Worm (Caenorhabditis elegans) whole organism, L1 larva: ENCODE data around the gene K08D8.7.

Experiments used
- Y116A8C.19 ChIP-seq: sonication (generic microtip); optimal IDR thresholded peaks from 2 replicates; lab custom pipeline; 2016; ENCODE audit warnings: missing compliant biosample characterization, missing genetic modification characterization, borderline replicate concordance
- ama-1 ChIP-seq: fragments of 150-350 bp; optimal IDR thresholded peaks from 2 replicates; lab custom pipeline; 2014
- ceh-63 ChIP-seq: fragments of 200-800 bp; sonication (Bioruptor generic); optimal IDR thresholded peaks from 2 replicates; lab custom pipeline; 2018; ENCODE audit warnings: mild to moderate bottlenecking, missing genetic modification characterization, missing compliant biosample characterization
- efl-3 ChIP-seq: fragments of 200-800 bp; sonication (Bioruptor generic); optimal IDR thresholded peaks from 2 replicates; lab custom pipeline; 2018; ENCODE audit warnings: mild to moderate bottlenecking, missing genetic modification characterization, missing compliant biosample characterization
- egl-13 ChIP-seq: sonication (generic microtip); optimal IDR thresholded peaks from 2 replicates; lab custom pipeline; 2016; ENCODE audit warnings: missing genotype, missing genetic modification reagents, missing genetic modification characterization, missing compliant biosample characterization
- elt-2 ChIP-seq: sonication (generic microtip); optimal IDR thresholded peaks from 2 replicates; lab custom pipeline; 2016; ENCODE audit warnings: missing genetic modification characterization, mild to moderate bottlenecking, inconsistent platforms, missing compliant biosample characterization, missing genetic modification reagents
- fkh-4 ChIP-seq: sonication (generic microtip); optimal IDR thresholded peaks from 2 replicates; lab custom pipeline; 2016; ENCODE audit warnings: missing compliant biosample characterization, missing genetic modification characterization, borderline replicate concordance
- grh-1 ChIP-seq: fragments of 200-800 bp; sonication (Bioruptor generic); IDR thresholded peaks from 2 replicates; pipeline ENCODE4 v1.3.6; 2022; ENCODE audit warnings: missing genetic modification reagents, missing genetic modification characterization, missing compliant biosample characterization
- hlh-4 ChIP-seq: sonication (generic microtip); optimal IDR thresholded peaks from 2 replicates; lab custom pipeline; 2016; ENCODE audit warnings: mild to moderate bottlenecking, missing genetic modification characterization, missing compliant biosample characterization
- hpl-2 ChIP-seq: fragments of 150-350 bp; optimal IDR thresholded peaks from 2 replicates; lab custom pipeline; 2014; ENCODE audit warnings: missing biosample characterization, missing genetic modification reagents, missing genetic modification characterization
- jun-1 ChIP-seq: fragments of 150-350 bp; optimal IDR thresholded peaks from 2 replicates; lab custom pipeline; 2014; ENCODE audit warnings: missing biosample characterization, missing genetic modification reagents, missing genetic modification characterization
- lin-13 ChIP-seq: fragments of 150-350 bp; optimal IDR thresholded peaks from 2 replicates; lab custom pipeline; 2014; ENCODE audit warnings: missing biosample characterization, missing genetic modification reagents, missing genetic modification characterization
- lin-35 ChIP-seq, 2 experiments: fragments of 150-350 bp; optimal IDR thresholded peaks; 2 replicates each; lab custom pipeline; 2014; ENCODE audit warnings: missing biosample characterization in 2 of 2, missing genetic modification characterization in 2 of 2, missing genetic modification reagents in 2 of 2
- lir-3 ChIP-seq: sonication (generic microtip); optimal IDR thresholded peaks from 2 replicates; lab custom pipeline; 2016; ENCODE audit warnings: mild to moderate bottlenecking, missing genetic modification characterization, moderate library complexity, missing compliant biosample characterization; ENCODE audit not compliant: poor library complexity
- lsy-2 ChIP-seq, 2 experiments: fragments of 150-350 bp; optimal IDR thresholded peaks; 2 replicates each; lab custom pipeline; 2014; ENCODE audit warnings: missing biosample characterization in 2 of 2, missing genetic modification characterization in 2 of 2
- mdl-1 ChIP-seq, 2 experiments: fragments of 150-350 bp; optimal IDR thresholded peaks; 2 replicates each; lab custom pipeline; 2014 to 2017; ENCODE audit warnings: missing biosample characterization in 2 of 2, missing genetic modification characterization in 2 of 2, inconsistent platforms in 1 of 2
- mef-2 ChIP-seq: fragments of 150-350 bp; optimal IDR thresholded peaks from 2 replicates; lab custom pipeline; 2014; ENCODE audit warnings: missing biosample characterization, missing genetic modification characterization
- nhr-19 ChIP-seq: fragments of 200-800 bp; sonication (Bioruptor generic); conservative IDR thresholded peaks from 2 replicates; pipeline ENCODE4 v1.3.6; 2022; ENCODE audit warnings: missing genetic modification characterization, missing compliant biosample characterization
- nhr-20 ChIP-seq: sonication (generic microtip); optimal IDR thresholded peaks from 2 replicates; lab custom pipeline; 2016; ENCODE audit warnings: mild to moderate bottlenecking, missing genetic modification characterization, missing compliant biosample characterization
- nhr-47 ChIP-seq: sonication (generic microtip); optimal IDR thresholded peaks from 2 replicates; lab custom pipeline; 2016; ENCODE audit warnings: mild to moderate bottlenecking, missing genetic modification characterization, moderate library complexity, missing compliant biosample characterization
- nhr-85 ChIP-seq: sonication (generic microtip); peaks from one replicate; lab custom pipeline; 2016; ENCODE audit warnings: missing genetic modification characterization, inconsistent platforms, missing compliant biosample characterization
- pax-3 ChIP-seq: fragments of 200-800 bp; sonication (Bioruptor generic); optimal IDR thresholded peaks from 2 replicates; lab custom pipeline; 2018; ENCODE audit warnings: mild to moderate bottlenecking, missing genetic modification characterization, moderate library complexity, missing compliant biosample characterization
- pqm-1 ChIP-seq: sonication (generic microtip); optimal IDR thresholded peaks from 3 replicates; lab custom pipeline; 2017; ENCODE audit warnings: missing biosample characterization, missing genetic modification characterization
- snu-23 ChIP-seq: sonication (generic microtip); optimal IDR thresholded peaks from 2 replicates; lab custom pipeline; 2016; ENCODE audit warnings: missing genetic modification characterization, missing compliant biosample characterization
- unc-30 ChIP-seq: sonication (generic microtip); optimal IDR thresholded peaks from 2 replicates; lab custom pipeline; 2017; ENCODE audit warnings: missing biosample characterization, missing genetic modification characterization
- unc-98 ChIP-seq: fragments of 200-800 bp; sonication (Bioruptor generic); IDR thresholded peaks from 2 replicates; pipeline ENCODE4 v1.3.6; 2022; ENCODE audit warnings: missing genetic modification characterization, missing compliant biosample characterization
- xbp-1 ChIP-seq: sonication (generic microtip); optimal IDR thresholded peaks from 2 replicates; lab custom pipeline; 2016; ENCODE audit warnings: missing genetic modification characterization, missing compliant biosample characterization
- zag-1 ChIP-seq: fragments of 150-350 bp; optimal IDR thresholded peaks from 2 replicates; lab custom pipeline; 2014; ENCODE audit warnings: missing biosample characterization, missing genetic modification characterization
- ztf-11 ChIP-seq, 2 experiments: sonication (generic microtip); optimal IDR thresholded peaks; 2 replicates each; lab custom pipeline; 2016 to 2017; ENCODE audit warnings: missing genetic modification characterization in 2 of 2, missing biosample characterization in 1 of 2, missing compliant biosample characterization in 1 of 2

The K08D8.7 gene

DNA sequence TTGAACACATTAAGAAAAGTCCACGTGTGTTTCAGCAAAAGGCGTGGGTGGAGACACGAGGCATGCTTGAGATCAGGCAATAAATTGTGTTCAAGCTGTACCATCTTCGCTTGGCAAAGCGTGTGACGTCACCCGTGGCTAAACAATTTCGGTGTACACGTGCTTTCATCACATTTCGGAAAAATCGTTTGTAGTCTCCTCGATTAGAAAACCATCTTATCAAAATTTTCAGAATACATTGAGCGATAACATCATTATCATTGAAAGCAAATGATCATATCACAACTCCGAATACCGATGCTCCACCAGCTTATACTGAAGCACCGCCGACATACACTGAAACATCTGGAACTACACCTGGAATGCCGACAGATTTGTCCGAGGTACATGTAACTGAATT is 5.0 kb downstream of the K08D8.7 start:
- TF ChIP-seq elt-2 (tag; lab: Kevin White, UChicago) (peak; percentile 83), lin-35 (GFP tag; optimal IDR thresholded peaks at IDR 0.05; lab: Kevin White, UChicago) (peak in 1 of 2 experiments; percentile 15), hpl-2 (GFP tag; lab: Kevin White, UChicago) (no peak), nhr-47 (tag; lab: Kevin White, UChicago) (no peak)

DNA sequence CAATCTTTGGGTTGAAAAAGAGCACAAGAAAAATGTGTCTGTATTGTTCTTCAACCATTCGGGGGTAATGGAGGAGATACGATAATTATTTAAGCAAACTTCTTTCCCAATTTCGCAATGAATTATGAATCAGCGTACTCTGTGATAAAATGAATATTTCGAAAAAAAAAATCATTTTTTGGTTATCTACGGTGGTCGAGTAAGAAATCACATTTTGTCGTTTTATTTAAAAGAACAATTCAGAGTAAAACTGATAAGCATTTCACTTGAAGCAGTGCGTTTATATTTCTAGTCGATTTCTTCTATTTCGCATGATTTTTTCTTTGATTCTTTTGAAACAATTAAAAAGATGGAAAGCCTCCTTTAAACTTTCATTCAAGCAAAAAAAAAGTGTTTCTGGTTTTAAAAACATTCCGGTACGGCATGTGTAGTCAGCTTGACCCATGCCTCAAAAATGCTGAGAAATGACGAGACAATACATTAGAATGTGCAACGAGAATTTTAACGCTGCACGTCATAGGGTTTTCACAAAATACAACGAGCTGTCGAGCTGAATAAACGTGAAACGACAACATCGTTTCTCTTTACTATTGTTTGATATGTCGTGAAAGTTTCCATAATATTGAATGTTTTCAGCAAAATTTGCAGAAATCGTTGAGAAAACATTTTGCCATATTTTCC is 5.9 kb downstream of the K08D8.7 start, which contains the start of gene K08D8.2:
TSS of gene K08D8.2 (plus strand) at position 631 of the 681 bp plus-strand sequence.
- TF ChIP-seq elt-2 (tag; lab: Kevin White, UChicago) (peak; percentile 49), mdl-1 (tag; optimal IDR thresholded peaks at IDR 0.05; lab: Kevin White, UChicago) (no peak)

DNA sequence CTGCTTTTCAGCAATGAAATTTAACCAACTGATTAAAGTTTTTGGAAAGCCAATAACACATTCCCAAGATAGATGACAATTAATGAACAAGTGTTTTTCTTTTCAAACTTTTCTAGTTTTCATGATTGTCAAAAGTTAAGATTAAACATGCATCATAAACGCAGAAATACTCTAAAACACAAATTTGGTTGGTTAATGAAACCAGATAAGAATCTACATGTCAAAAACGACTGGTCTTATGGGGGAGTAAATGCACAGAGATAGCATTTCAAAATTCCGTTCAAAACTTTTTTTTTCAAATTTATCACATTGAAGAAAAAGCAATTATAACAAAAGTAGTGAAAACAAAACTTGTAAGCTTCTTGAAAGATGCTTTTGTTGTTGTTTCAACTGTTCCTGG is 7.1 kb downstream of the K08D8.7 start:
- no peak for TF ChIP-seq lin-13 (GFP tag; lab: Kevin White, UChicago)
- TF ChIP-seq pax-3 = no peak
- TF ChIP-seq nhr-20 (tag; lab: Kevin White, UChicago) = no peak
- no peak for TF ChIP-seq Y116A8C.19 (tag; lab: Kevin White, UChicago)
- no peak for TF ChIP-seq efl-3 (GFP tag; lab: Kevin White, UChicago)
- TF ChIP-seq mef-2 = no peak
- TF ChIP-seq lir-3 (tag; lab: Kevin White, UChicago) = no peak
- no peak for TF ChIP-seq ztf-11 (tag; optimal IDR thresholded peaks at IDR 0.05; lab: Kevin White, UChicago)

DNA sequence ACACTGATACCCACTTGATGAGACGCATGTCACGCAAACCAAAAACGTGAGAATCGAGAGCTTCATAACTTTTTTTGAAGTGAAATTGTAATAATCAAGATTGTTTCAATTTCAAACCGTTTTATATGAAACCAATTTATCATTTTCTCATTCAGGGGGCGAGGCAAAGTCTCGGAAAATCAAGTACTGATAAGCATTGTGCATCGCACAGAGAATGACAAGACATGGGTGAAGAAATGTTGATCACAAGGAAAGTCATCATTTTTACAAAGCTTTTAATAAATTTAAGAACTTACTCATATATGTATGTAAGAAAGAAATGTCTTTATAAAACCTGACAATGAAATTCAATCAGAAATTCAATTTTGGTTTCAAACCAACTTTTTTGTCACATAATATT is 9.9 kb downstream of the K08D8.7 start, which contains the start of gene K08D8.3:
TSS of gene K08D8.3 (minus strand) at position 131 of the 400 bp plus-strand sequence.
- TF ChIP-seq elt-2 (tag; lab: Kevin White, UChicago) (peak; percentile 86), lin-35 (GFP tag; optimal IDR thresholded peaks at IDR 0.05; lab: Kevin White, UChicago) (peak in 1 of 2 experiments; percentile 16), ama-1 (lab: Kevin White, UChicago) (no peak), nhr-20 (tag; lab: Kevin White, UChicago) (peak; percentile 11)

DNA sequence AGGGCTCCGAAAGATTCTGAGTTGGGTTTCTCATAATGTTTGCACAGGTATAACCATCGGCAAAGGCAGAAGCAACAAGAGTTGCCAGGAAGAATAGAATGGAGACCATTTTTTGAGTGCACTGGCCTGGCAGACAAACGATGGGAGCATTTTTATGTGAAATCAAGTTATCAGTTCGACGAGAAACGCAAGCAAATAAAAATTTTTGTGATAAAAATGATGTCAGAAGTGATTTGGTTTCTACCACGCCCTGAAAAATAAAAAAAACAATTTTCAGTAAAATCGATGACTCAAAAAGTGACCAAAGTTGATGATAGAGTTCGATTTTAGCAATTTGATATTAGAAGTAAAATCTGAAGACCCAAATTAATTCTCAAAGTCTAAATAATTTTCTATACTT is 13.2 kb downstream of the K08D8.7 start, which contains the start of gene K08D8.4:
TSS of gene K08D8.4 (minus strand) at position 128 of the 400 bp plus-strand sequence.
- TF ChIP-seq elt-2 (tag; lab: Kevin White, UChicago) (peak; percentile 58), lsy-2 (tag; optimal IDR thresholded peaks at IDR 0.05; lab: Kevin White, UChicago) (no peak)

DNA sequence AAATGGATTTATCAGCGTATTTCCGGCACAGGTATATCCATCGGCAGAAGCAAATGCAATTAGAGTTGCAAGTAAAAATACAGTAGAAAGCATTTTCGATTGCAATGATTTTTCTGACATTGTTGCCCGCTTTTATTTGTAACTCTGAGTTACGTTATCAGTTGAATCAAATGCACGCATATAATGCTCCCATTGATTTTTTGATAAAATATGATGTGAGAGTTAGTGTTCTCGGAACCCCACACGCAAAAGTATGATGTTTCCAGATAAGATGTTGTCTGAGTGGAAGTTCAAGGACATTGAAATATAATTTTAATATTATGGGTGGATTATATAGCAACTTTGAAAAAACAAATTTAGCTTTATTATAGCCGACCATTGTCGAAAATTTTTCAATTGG is 15.4 kb downstream of the K08D8.7 start, which contains the start of gene K08D8.5:
TSS of gene K08D8.5 (minus strand) at position 140 of the 400 bp plus-strand sequence.
- TF ChIP-seq elt-2 (tag; lab: Kevin White, UChicago) (peak; percentile 84), ceh-63 (GFP tag; lab: Kevin White, UChicago) (no peak), efl-3 (GFP tag; lab: Kevin White, UChicago) (no peak), unc-98 (no peak), Y116A8C.19 (tag; lab: Kevin White, UChicago) (no peak)

DNA sequence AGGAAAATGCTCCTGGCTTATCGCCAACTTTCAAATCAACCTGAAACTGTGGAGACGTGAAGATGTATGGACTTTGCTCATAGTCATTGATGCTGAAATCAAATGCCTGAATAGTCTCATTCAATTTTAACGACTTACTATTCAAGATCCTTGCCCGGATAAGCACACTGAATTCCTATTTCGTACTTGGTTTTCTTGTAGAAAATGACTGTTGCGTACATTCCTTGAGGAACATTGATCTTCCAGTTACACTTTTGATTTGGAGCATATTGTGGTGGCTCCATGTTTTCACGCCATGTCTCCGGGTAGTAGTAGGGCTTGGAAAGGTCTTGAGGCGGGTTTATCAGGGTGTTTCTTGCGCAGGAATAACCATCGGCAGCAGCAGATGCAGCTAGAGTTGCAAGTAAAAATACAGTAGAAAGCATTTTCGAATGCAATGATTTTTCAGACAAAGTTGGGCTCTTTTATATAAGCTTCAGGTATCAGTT is 17.9 kb downstream of the K08D8.7 start, which contains the start of gene irg-6:
TSS of gene irg-6 (minus strand) at position 438 of the 488 bp plus-strand sequence.
- peak; percentile 0 for TF ChIP-seq nhr-85 (tag; lab: Kevin White, UChicago)
- no peak for TF ChIP-seq unc-30 (tag; lab: Kevin White, UChicago)

DNA sequence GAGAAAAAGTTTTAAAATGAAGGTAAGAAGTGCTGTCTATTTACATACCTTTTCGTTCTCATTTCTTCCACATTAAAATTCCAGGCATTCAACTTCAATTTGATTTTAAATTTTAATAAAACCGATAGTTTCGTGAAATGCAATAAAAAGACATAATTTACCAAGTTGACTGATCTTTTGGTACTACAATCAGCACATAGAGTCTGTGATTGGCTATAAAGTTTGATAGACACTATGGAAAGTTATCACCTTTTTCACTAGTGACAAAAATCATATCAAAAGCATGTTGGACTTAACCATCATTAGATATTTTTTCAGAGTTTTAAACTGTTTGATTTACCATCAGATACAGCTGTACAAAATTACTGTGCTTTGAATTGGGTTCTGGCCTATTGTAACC is 18.8 kb downstream of the K08D8.7 start, which contains the start of gene srz-15:
TSS of gene srz-15 (plus strand) at position 301 of the 400 bp plus-strand sequence.
- TF ChIP-seq snu-23 (no peak), zag-1 (tag; lab: Kevin White, UChicago) (no peak), fkh-4 (tag; lab: Kevin White, UChicago) (no peak), egl-13 (no peak), nhr-19 (no peak), pqm-1 (tag; lab: Kevin White, UChicago) (no peak), jun-1 (tag; lab: Kevin White, UChicago) (no peak), hlh-4 (tag; lab: Kevin White, UChicago) (no peak), xbp-1 (tag; lab: Kevin White, UChicago) (no peak), grh-1 (no peak), nhr-85 (tag; lab: Kevin White, UChicago) (no peak), pax-3 (no peak)
